Fruit fly (Drosophila melanogaster): ENCODE data around the gene MTPAP.
A peak's percentile ranks its signal among the peaks of the same experiment; 100 is the strongest.

MTPAP gene

dm6 chrX:1379692-1380349 is 30.7 kb upstream of the MTPAP start:
- no peak for TF ChIP-seq CG7101 (tag; optimal IDR thresholded peaks at IDR 0.05)
- no peak for TF ChIP-seq CG1620 (GFP tag; optimal IDR thresholded peaks at IDR 0.05)
- no peak for TF ChIP-seq Clk (GFP tag; optimal IDR thresholded peaks at IDR 0.05)
- TF ChIP-seq CG11617 (GFP tag; optimal IDR thresholded peaks at IDR 0.05), result no peak
- TF ChIP-seq cnc (optimal IDR thresholded peaks at IDR 0.05), result peak in 1 of 2 experiments; percentile 11

dm6 chrX:1375265-1375958 is 26.3 kb upstream of the MTPAP start, which contains the start of gene AMPKalpha:
Gene AMPKalpha (plus strand): TSS chrX:1375536.
- TF ChIP-seq CG14711 (tag; optimal IDR thresholded peaks at IDR 0.05) (no peak), Crg-1 (GFP tag; optimal IDR thresholded peaks at IDR 0.05) (no peak), CG5204 (GFP tag; optimal IDR thresholded peaks at IDR 0.05) (no peak), CG33017 (tag; optimal IDR thresholded peaks at IDR 0.05) (no peak), tj (GFP tag; optimal IDR thresholded peaks at IDR 0.05) (peak; percentile 75), bab1 (GFP tag; optimal IDR thresholded peaks at IDR 0.05) (peak; percentile 41), cic (GFP tag; optimal IDR thresholded peaks at IDR 0.05) (peak; percentile 33), CG12768 (GFP tag; optimal IDR thresholded peaks at IDR 0.05) (no peak)

- TF ChIP-seq cic (GFP tag; optimal IDR thresholded peaks at IDR 0.05) (no peak), Hr96 (GFP tag; optimal IDR thresholded peaks at IDR 0.05) (no peak), toe (GFP tag; optimal IDR thresholded peaks at IDR 0.05) (no peak), Mnt (GFP tag; optimal IDR thresholded peaks at IDR 0.05) (no peak), CG7101 (tag; optimal IDR thresholded peaks at IDR 0.05) (no peak), CG14711 (tag; optimal IDR thresholded peaks at IDR 0.05) (no peak), tj (GFP tag; optimal IDR thresholded peaks at IDR 0.05) (no peak), Clk (GFP tag; optimal IDR thresholded peaks at IDR 0.05) (no peak), cnc (optimal IDR thresholded peaks at IDR 0.05) (no peak), bab1 (GFP tag; optimal IDR thresholded peaks at IDR 0.05) (no peak), CG11617 (GFP tag; optimal IDR thresholded peaks at IDR 0.05) (no peak), CG7045 (GFP tag; optimal IDR thresholded peaks at IDR 0.05) (no peak), CG5204 (GFP tag; optimal IDR thresholded peaks at IDR 0.05) (no peak)
Observed at dm6 chrX:1372667-1373066, 23.5 kb upstream of the MTPAP start.

- TF ChIP-seq cnc (optimal IDR thresholded peaks at IDR 0.05) (no peak), pad (GFP tag; optimal IDR thresholded peaks at IDR 0.05) (no peak), toe (GFP tag; optimal IDR thresholded peaks at IDR 0.05) (no peak), CG11617 (GFP tag; optimal IDR thresholded peaks at IDR 0.05) (peak; percentile 20), bab1 (GFP tag; optimal IDR thresholded peaks at IDR 0.05) (peak; percentile 57), tj (GFP tag; optimal IDR thresholded peaks at IDR 0.05) (peak; percentile 62), Crg-1 (GFP tag; optimal IDR thresholded peaks at IDR 0.05) (peak; percentile 50), CG14711 (tag; optimal IDR thresholded peaks at IDR 0.05) (peak; percentile 24), Mnt (GFP tag; optimal IDR thresholded peaks at IDR 0.05) (peak; percentile 31), CG7101 (tag; optimal IDR thresholded peaks at IDR 0.05) (peak; percentile 53), Clk (GFP tag; optimal IDR thresholded peaks at IDR 0.05) (no peak)
Observed at dm6 chrX:1370104-1370802, 21.1 kb upstream of the MTPAP start, which contains the start of gene ssx. Gene ssx (plus strand): TSS chrX:1370580.

- no peak for TF ChIP-seq bab1 (GFP tag; optimal IDR thresholded peaks at IDR 0.05)
- TF ChIP-seq tj (GFP tag; optimal IDR thresholded peaks at IDR 0.05), result no peak
Observed at dm6 chrX:1368949-1369348, 19.8 kb upstream of the MTPAP start, which contains the start of gene CG14770. Gene CG14770 (plus strand): TSS chrX:1369249.

- TF ChIP-seq ovo (GFP tag; optimal IDR thresholded peaks at IDR 0.05), result no peak
- peak; percentile 16 for TF ChIP-seq pad (GFP tag; optimal IDR thresholded peaks at IDR 0.05)
Observed at dm6 chrX:1357501-1357900, 8.3 kb upstream of the MTPAP start, which contains the start of gene png. Gene png (minus strand): TSS chrX:1357601.

- TF ChIP-seq bab1 (GFP tag; optimal IDR thresholded peaks at IDR 0.05) (peak; percentile 7), Mnt (GFP tag; optimal IDR thresholded peaks at IDR 0.05) (peak; percentile 94), CG1620 (GFP tag; optimal IDR thresholded peaks at IDR 0.05) (no peak), cic (GFP tag; optimal IDR thresholded peaks at IDR 0.05) (peak; percentile 7)
Observed at dm6 chrX:1353322-1354212, 4.4 kb upstream of the MTPAP start, which contains the start of the genes CG12773 and CG11417. Gene CG12773 (minus strand): TSS chrX:1353981. Gene CG11417 (plus strand): TSS chrX:1354014.

Data from whole organism, adult.